Worm (Caenorhabditis elegans) whole organism, L4/young adult: ENCODE results near the gene srw-141.

Experiments used
- W03F9.2 ChIP-seq: fragments of 150-350 bp; optimal IDR thresholded peaks from 2 replicates; lab custom pipeline; 2014; ENCODE audit warnings: missing biosample characterization, missing genetic modification characterization
- him-1 ChIP-seq: sonication (generic microtip); optimal IDR thresholded peaks from 2 replicates; lab custom pipeline; 2016; ENCODE audit warnings: missing genotype, missing genetic modification reagents, missing genetic modification characterization, missing compliant biosample characterization

ce11 chrV:2888681-2889080, 49.7 kb downstream of the srw-141 start, which contains the start of gene srw-4:
- no peak for TF ChIP-seq him-1
- TF ChIP-seq W03F9.2 (tag; lab: Kevin White, UChicago), result no peak
